Worm (Caenorhabditis elegans) whole organism, L3 larva: ENCODE data around the gene srap-1.

Source experiments
- daf-12 ChIP-seq: fragments of 150-350 bp; optimal IDR thresholded peaks from 2 replicates; lab custom pipeline; 2014; ENCODE audit warnings: missing biosample characterization, missing genetic modification reagents, missing genetic modification characterization
- elt-1 ChIP-seq: fragments of 150-350 bp; optimal IDR thresholded peaks from 2 replicates; lab custom pipeline; 2014; ENCODE audit warnings: missing biosample characterization, missing genetic modification characterization
- elt-3 ChIP-seq, 3 experiments: fragments of 150-350 bp in 1 of 3; sonication (generic microtip) in 2 of 3; optimal IDR thresholded peaks; 2 replicates in 2 of 3; 4 replicates in 1 of 3; lab custom pipeline; 2014 to 2017; ENCODE audit warnings: missing biosample characterization in 3 of 3, missing genetic modification characterization in 3 of 3
- fkh-10 ChIP-seq: sonication (generic microtip); optimal IDR thresholded peaks from 2 replicates; lab custom pipeline; 2017; ENCODE audit warnings: missing biosample characterization, missing genetic modification reagents, missing genetic modification characterization
- nhr-12 ChIP-seq: fragments of 150-350 bp; optimal IDR thresholded peaks from 2 replicates; lab custom pipeline; 2014; ENCODE audit warnings: missing biosample characterization, missing genetic modification characterization
- nhr-237 ChIP-seq: fragments of 150-350 bp; optimal IDR thresholded peaks from 2 replicates; lab custom pipeline; 2014; ENCODE audit warnings: missing biosample characterization, missing genetic modification characterization
- ztf-11 ChIP-seq: fragments of 150-350 bp; optimal IDR thresholded peaks from 2 replicates; lab custom pipeline; 2014; ENCODE audit warnings: missing biosample characterization, missing genetic modification characterization
- ztf-4 ChIP-seq: fragments of 150-350 bp; optimal IDR thresholded peaks from 2 replicates; lab custom pipeline; 2014; ENCODE audit warnings: missing biosample characterization, missing genetic modification characterization

ce11 chrII:11181250-11181704, 21.7 kb upstream of the srap-1 start, which contains the start of gene bigr-1:
- no peak for TF ChIP-seq ztf-11 (tag; lab: Kevin White, UChicago)
- no peak for TF ChIP-seq nhr-237 (tag; lab: Kevin White, UChicago)
- TF ChIP-seq fkh-10, result no peak
- TF ChIP-seq elt-1, result no peak
- TF ChIP-seq nhr-12 (tag; lab: Kevin White, UChicago), result no peak
- TF ChIP-seq ztf-4 (tag; lab: Kevin White, UChicago), result no peak
- no peak for TF ChIP-seq daf-12
- no peak for TF ChIP-seq elt-3 (tag; optimal IDR thresholded peaks at IDR 0.05; lab: Kevin White, UChicago)
